Worm (Caenorhabditis elegans) whole organism, L3 larva: Measurements from ENCODE around the gene str-193.

Source experiments
- R02D3.7 ChIP-seq: fragments of 150-350 bp; optimal IDR thresholded peaks from 2 replicates; lab custom pipeline; 2014; ENCODE audit warnings: missing biosample characterization, missing genetic modification characterization
- ama-1 ChIP-seq: fragments of 150-350 bp; optimal IDR thresholded peaks from 2 replicates; lab custom pipeline; 2018
- lin-39 ChIP-seq: fragments of 150-350 bp; optimal IDR thresholded peaks from 2 replicates; lab custom pipeline; 2018; ENCODE audit warnings: missing biosample characterization, missing genetic modification reagents, missing genetic modification characterization
- nfya-1 ChIP-seq: sonication (generic microtip); optimal IDR thresholded peaks from 2 replicates; lab custom pipeline; 2017; ENCODE audit warnings: missing genetic modification characterization, mild to moderate bottlenecking, missing compliant biosample characterization, antibody characterized with exemption, moderate library complexity; ENCODE audit not compliant: insufficient read depth
- nhr-12 ChIP-seq: fragments of 150-350 bp; optimal IDR thresholded peaks from 2 replicates; lab custom pipeline; 2014; ENCODE audit warnings: missing biosample characterization, missing genetic modification characterization
- unc-39 ChIP-seq: sonication (generic microtip); optimal IDR thresholded peaks from 4 replicates; lab custom pipeline; 2017; ENCODE audit warnings: missing biosample characterization, missing genetic modification characterization

DNA sequence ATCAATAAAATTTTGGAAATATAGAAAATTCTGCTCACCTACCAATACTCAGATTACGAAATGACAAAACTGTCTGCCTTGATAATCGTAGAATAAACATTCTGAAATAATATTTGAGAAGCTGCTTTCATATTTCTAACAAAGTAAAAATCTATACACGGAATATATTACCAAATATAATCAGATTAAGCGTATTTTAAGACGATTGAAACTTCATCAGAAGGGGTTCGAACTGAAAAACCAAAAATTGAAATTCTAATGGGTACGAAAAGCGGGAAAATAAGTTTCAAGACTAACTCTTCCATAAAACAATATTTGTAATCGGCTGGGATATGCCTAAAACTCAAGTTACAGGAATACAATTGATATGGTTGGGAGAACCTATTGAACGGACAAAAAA is 42.2 kb downstream of the str-193 start, which contains the start of gene F46B6.4:
- no peak for TF ChIP-seq R02D3.7 (tag; lab: Kevin White, UChicago)
- no peak for TF ChIP-seq ama-1 (lab: Kevin White, UChicago)
- no peak for TF ChIP-seq nfya-1 (tag; lab: Kevin White, UChicago)
- TF ChIP-seq nhr-12 (tag; lab: Kevin White, UChicago), result no peak
- no peak for TF ChIP-seq unc-39 (tag; lab: Kevin White, UChicago)
- no peak for TF ChIP-seq lin-39
